Fruit fly (Drosophila melanogaster) whole organism: ENCODE data around the gene CG7573.

Source experiments
- CG8478 ChIP-seq: fragments of >200 bp; optimal IDR thresholded peaks from 2 replicates; lab custom pipeline; 2018; ENCODE audit warnings: inconsistent platforms
- EcR ChIP-seq, 2 experiments: fragments of >200 bp; optimal IDR thresholded peaks; 2 replicates each; lab custom pipeline; 2017; ENCODE audit warnings: missing biosample characterization in 2 of 2, missing genetic modification characterization in 2 of 2, missing genetic modification reagents in 2 of 2
- pan ChIP-seq: fragments of >200 bp; optimal IDR thresholded peaks from 2 replicates; lab custom pipeline; 2017
- psq ChIP-seq: fragments of >200 bp; optimal IDR thresholded peaks from 2 replicates; lab custom pipeline; 2017

dm6 chr3L:11333986-11334385 is 22.4 kb downstream of the CG7573 start:
- no peak for TF ChIP-seq psq (lab: Kevin White, UChicago)
- TF ChIP-seq CG8478 (lab: Kevin White, UChicago), result no peak
- TF ChIP-seq EcR (GFP tag; optimal IDR thresholded peaks at IDR 0.05; lab: Kevin White, UChicago), result no peak
- TF ChIP-seq pan, result no peak
